Fruit fly (Drosophila melanogaster): Measurements from ENCODE around the gene Spn77Bc.

- peak; percentile 68 for TF ChIP-seq CG33213 (GFP tag; optimal IDR thresholded peaks at IDR 0.05)
- no peak for TF ChIP-seq fru (optimal IDR thresholded peaks at IDR 0.05)
- TF ChIP-seq br (optimal IDR thresholded peaks at IDR 0.05), result no peak
- TF ChIP-seq ap (GFP tag; IDR thresholded peaks at IDR 0.05), result no peak
- peak; percentile 71 for TF ChIP-seq CG8478 (optimal IDR thresholded peaks at IDR 0.05)
- TF ChIP-seq ttk (GFP tag; IDR thresholded peaks at IDR 0.05), result no peak
- TF ChIP-seq tap (tag; optimal IDR thresholded peaks at IDR 0.05), result no peak
- no peak for TF ChIP-seq yki (optimal IDR thresholded peaks at IDR 0.05)
- peak; percentile 75 for TF ChIP-seq MBD-R2 (GFP tag; IDR thresholded peaks at IDR 0.05)
- peak; percentile 95 for TF ChIP-seq E2f2 (GFP tag; IDR thresholded peaks at IDR 0.05)
- TF ChIP-seq run (tag; optimal IDR thresholded peaks at IDR 0.05), result no peak
- no peak for TF ChIP-seq Hand (GFP tag; optimal IDR thresholded peaks at IDR 0.05)
These were observed 32.4 kb upstream of the Spn77Bc start for dm6 chr3L:20309758-20310733.
